Worm (Caenorhabditis elegans) whole organism, L3 larva: ENCODE results near the gene F55C10.4.

Experiments
- ama-1 ChIP-seq: fragments of 150-350 bp; optimal IDR thresholded peaks from 2 replicates; lab custom pipeline; 2018
- daf-12 ChIP-seq: fragments of 150-350 bp; optimal IDR thresholded peaks from 2 replicates; lab custom pipeline; 2014; ENCODE audit warnings: missing biosample characterization, missing genetic modification reagents, missing genetic modification characterization
- elt-2 ChIP-seq: sonication (generic microtip); optimal IDR thresholded peaks from 2 replicates; lab custom pipeline; 2016; ENCODE audit warnings: missing genetic modification reagents, mild to moderate bottlenecking, missing genetic modification characterization, missing compliant biosample characterization
- jun-1 ChIP-seq: fragments of 150-350 bp; optimal IDR thresholded peaks from 2 replicates; lab custom pipeline; 2014; ENCODE audit warnings: missing biosample characterization, missing genetic modification reagents, missing genetic modification characterization
- lsy-12 ChIP-seq: sonication (generic microtip); optimal IDR thresholded peaks from 2 replicates; lab custom pipeline; 2016; ENCODE audit warnings: mild to moderate bottlenecking, missing genetic modification characterization, missing compliant biosample characterization
- nfya-1 ChIP-seq: sonication (generic microtip); optimal IDR thresholded peaks from 2 replicates; lab custom pipeline; 2017; ENCODE audit warnings: missing genetic modification characterization, mild to moderate bottlenecking, missing compliant biosample characterization, antibody characterized with exemption, moderate library complexity; ENCODE audit not compliant: insufficient read depth
- nhr-11 ChIP-seq: fragments of 150-350 bp; optimal IDR thresholded peaks from 2 replicates; lab custom pipeline; 2014; ENCODE audit warnings: missing biosample characterization, missing genetic modification characterization
- nhr-237 ChIP-seq: fragments of 150-350 bp; optimal IDR thresholded peaks from 2 replicates; lab custom pipeline; 2014; ENCODE audit warnings: missing biosample characterization, missing genetic modification characterization
- nhr-67 ChIP-seq: fragments of 150-350 bp; optimal IDR thresholded peaks from 2 replicates; lab custom pipeline; 2014; ENCODE audit warnings: missing biosample characterization, missing genetic modification characterization
- snpc-4 ChIP-seq: fragments of 150-350 bp; optimal IDR thresholded peaks from 2 replicates; lab custom pipeline; 2014; ENCODE audit warnings: missing biosample characterization, missing genetic modification characterization
- unc-62 ChIP-seq: fragments of 150-350 bp; sonication (generic microtip); optimal IDR thresholded peaks from 4 replicates; lab custom pipeline; 2014; ENCODE audit warnings: missing biosample characterization, missing genetic modification reagents, missing genetic modification characterization
- zag-1 ChIP-seq: fragments of 150-350 bp; optimal IDR thresholded peaks from 2 replicates; lab custom pipeline; 2014; ENCODE audit warnings: missing biosample characterization, missing genetic modification characterization
- ztf-4 ChIP-seq: fragments of 150-350 bp; optimal IDR thresholded peaks from 2 replicates; lab custom pipeline; 2014; ENCODE audit warnings: missing biosample characterization, missing genetic modification characterization

- TF ChIP-seq ztf-4 (tag; lab: Kevin White, UChicago) (no peak), nfya-1 (tag; lab: Kevin White, UChicago) (no peak), ama-1 (lab: Kevin White, UChicago) (no peak), snpc-4 (tag; lab: Kevin White, UChicago) (no peak), elt-2 (tag; lab: Kevin White, UChicago) (no peak), daf-12 (tag; lab: Kevin White, UChicago) (no peak), nhr-67 (tag; lab: Kevin White, UChicago) (no peak), lsy-12 (tag; lab: Kevin White, UChicago) (no peak), jun-1 (tag; lab: Kevin White, UChicago) (no peak), unc-62 (no peak), nhr-11 (tag; lab: Kevin White, UChicago) (no peak), nhr-237 (tag; lab: Kevin White, UChicago) (no peak), zag-1 (tag; lab: Kevin White, UChicago) (no peak)
These were observed 14.1 kb upstream of the F55C10.4 start for ce11 chrV:11372284-11372878.
